Worm (Caenorhabditis elegans) whole organism, L2 larva: ENCODE measurements around the gene R74.7.

Experiments used
- fos-1 ChIP-seq: fragments of 150-350 bp; optimal IDR thresholded peaks from 2 replicates; lab custom pipeline; 2014; ENCODE audit warnings: missing biosample characterization, missing genetic modification characterization
- lin-39 ChIP-seq: fragments of 150-350 bp; optimal IDR thresholded peaks from 2 replicates; lab custom pipeline; 2014; ENCODE audit warnings: missing biosample characterization, missing genetic modification reagents, missing genetic modification characterization

- TF ChIP-seq fos-1 (tag; lab: Kevin White, UChicago): no peak
- TF ChIP-seq lin-39 (tag; lab: Kevin White, UChicago): no peak
These were observed 735 bp downstream of the R74.7 start for ce11 chrIII:4204964-4205363.
